Worm (Caenorhabditis elegans) whole organism, late embryonic: Measurements from ENCODE around the gene cutl-26.
A peak's percentile ranks its signal among the peaks of the same experiment; 100 is the strongest.

Source experiments
- K09A11.1 ChIP-seq: sonication (generic microtip); optimal IDR thresholded peaks from 2 replicates; lab custom pipeline; 2017; ENCODE audit warnings: antibody characterized with exemption, mild to moderate bottlenecking, missing genetic modification characterization, missing compliant biosample characterization; ENCODE audit not compliant: insufficient read depth
- T23F11.4 ChIP-seq: fragments of 200-800 bp; sonication (Bioruptor generic); optimal IDR thresholded peaks from 2 replicates; lab custom pipeline; 2018; ENCODE audit warnings: mild to moderate bottlenecking, missing genetic modification characterization, missing compliant biosample characterization
- Y22D7AL.16 ChIP-seq: sonication (generic microtip); optimal IDR thresholded peaks from 2 replicates; lab custom pipeline; 2016; ENCODE audit warnings: missing genetic modification characterization, missing compliant biosample characterization
- ama-1 ChIP-seq: fragments of 150-350 bp; optimal IDR thresholded peaks from 2 replicates; lab custom pipeline; 2014
- ceh-18 ChIP-seq: sonication (generic microtip); optimal IDR thresholded peaks from 2 replicates; lab custom pipeline; 2016; ENCODE audit warnings: missing genetic modification characterization, missing compliant biosample characterization
- ceh-2 ChIP-seq: sonication (generic microtip); optimal IDR thresholded peaks from 2 replicates; lab custom pipeline; 2016; ENCODE audit warnings: missing genotype, missing genetic modification characterization, missing compliant biosample characterization
- ceh-22 ChIP-seq: sonication (generic microtip); optimal IDR thresholded peaks from 2 replicates; lab custom pipeline; 2017; ENCODE audit warnings: missing biosample characterization, missing genetic modification characterization
- ceh-31 ChIP-seq: sonication (generic microtip); optimal IDR thresholded peaks from 2 replicates; lab custom pipeline; 2016; ENCODE audit warnings: missing genetic modification characterization, missing compliant biosample characterization
- dmd-4 ChIP-seq: sonication (generic microtip); optimal IDR thresholded peaks from 2 replicates; lab custom pipeline; 2016; ENCODE audit warnings: borderline replicate concordance, missing genetic modification characterization, missing compliant biosample characterization
- elt-2 ChIP-seq: sonication (generic microtip); optimal IDR thresholded peaks from 2 replicates; lab custom pipeline; 2016; ENCODE audit warnings: missing genetic modification reagents, missing genetic modification characterization, missing compliant biosample characterization
- eyg-1 ChIP-seq: sonication (generic microtip); optimal IDR thresholded peaks from 2 replicates; lab custom pipeline; 2016; ENCODE audit warnings: missing genotype, missing genetic modification characterization, missing compliant biosample characterization
- gmeb-2 ChIP-seq: sonication (generic microtip); optimal IDR thresholded peaks from 2 replicates; lab custom pipeline; 2016; ENCODE audit warnings: missing genetic modification characterization, inconsistent platforms, missing compliant biosample characterization
- hlh-13 ChIP-seq: fragments of 200-800 bp; sonication (Bioruptor generic); optimal IDR thresholded peaks from 2 replicates; lab custom pipeline; 2018; ENCODE audit warnings: mild to moderate bottlenecking, missing genetic modification characterization, missing compliant biosample characterization
- hlh-15 ChIP-seq: sonication (generic microtip); optimal IDR thresholded peaks from 2 replicates; lab custom pipeline; 2016; ENCODE audit warnings: missing genetic modification characterization, missing compliant biosample characterization
- hlh-8 ChIP-seq: sonication (generic microtip); optimal IDR thresholded peaks from 2 replicates; lab custom pipeline; 2016; ENCODE audit warnings: missing genotype, missing genetic modification characterization, missing compliant biosample characterization
- lim-6 ChIP-seq: sonication (generic microtip); optimal IDR thresholded peaks from 2 replicates; lab custom pipeline; 2016; ENCODE audit warnings: missing genetic modification characterization, missing compliant biosample characterization
- lin-11 ChIP-seq: fragments of 200-800 bp; sonication (Bioruptor generic); optimal IDR thresholded peaks from 2 replicates; lab custom pipeline; 2018; ENCODE audit warnings: mild to moderate bottlenecking, missing genetic modification characterization, missing compliant biosample characterization
- mec-3 ChIP-seq: sonication (generic microtip); optimal IDR thresholded peaks from 2 replicates; lab custom pipeline; 2016; ENCODE audit warnings: borderline replicate concordance, missing genetic modification characterization, missing compliant biosample characterization
- nfya-1 ChIP-seq: sonication (generic microtip); optimal IDR thresholded peaks from 2 replicates; lab custom pipeline; 2017; ENCODE audit warnings: missing genetic modification characterization, mild to moderate bottlenecking, missing compliant biosample characterization, antibody characterized with exemption, moderate library complexity
- nhr-232 ChIP-seq: sonication (generic microtip); optimal IDR thresholded peaks from 2 replicates; lab custom pipeline; 2016; ENCODE audit warnings: missing genetic modification characterization, missing compliant biosample characterization
- odd-2 ChIP-seq: sonication (generic microtip); optimal IDR thresholded peaks from 2 replicates; lab custom pipeline; 2017; ENCODE audit warnings: antibody characterized with exemption, mild to moderate bottlenecking, missing genetic modification characterization, missing compliant biosample characterization
- pag-3 ChIP-seq: sonication (generic microtip); optimal IDR thresholded peaks from 2 replicates; lab custom pipeline; 2016; ENCODE audit warnings: missing compliant biosample characterization, missing genetic modification characterization, borderline replicate concordance
- pha-4 ChIP-seq: fragments of 150-350 bp; optimal IDR thresholded peaks from 2 replicates; lab custom pipeline; 2018; ENCODE audit warnings: missing biosample characterization, missing genetic modification reagents, missing genetic modification characterization
- ref-2 ChIP-seq: sonication (generic microtip); optimal IDR thresholded peaks from 2 replicates; lab custom pipeline; 2016; ENCODE audit warnings: missing genetic modification characterization, missing compliant biosample characterization
- sox-2 ChIP-seq: fragments of 200-800 bp; sonication (Bioruptor generic); IDR thresholded peaks from 2 replicates; pipeline ENCODE4 v1.3.6; 2022; ENCODE audit warnings: missing genetic modification reagents, missing genetic modification characterization, missing compliant biosample characterization
- tbx-2 ChIP-seq: sonication (generic microtip); optimal IDR thresholded peaks from 2 replicates; lab custom pipeline; 2016; ENCODE audit warnings: missing genetic modification characterization, missing compliant biosample characterization
- ttx-3 ChIP-seq: sonication (generic microtip); optimal IDR thresholded peaks from 2 replicates; lab custom pipeline; 2016; ENCODE audit warnings: missing genetic modification reagents, missing genetic modification characterization, missing compliant biosample characterization
- unc-3 ChIP-seq, 2 experiments: fragments of 200-800 bp in 1 of 2; sonication (Bioruptor generic) in 1 of 2; sonication (generic microtip) in 1 of 2; conservative IDR thresholded peaks in 1 of 2; optimal IDR thresholded peaks in 1 of 2; 2 replicates each; pipeline versions ENCODE4 v1.3.6 to Lab custom; 2016 to 2022; ENCODE audit warnings: missing compliant biosample characterization in 2 of 2, missing genetic modification characterization in 2 of 2, missing genetic modification reagents in 1 of 2
- unc-42 ChIP-seq: sonication (generic microtip); optimal IDR thresholded peaks from 2 replicates; lab custom pipeline; 2016; ENCODE audit warnings: missing genotype, missing genetic modification characterization, missing compliant biosample characterization
- unc-55 ChIP-seq: sonication (generic microtip); optimal IDR thresholded peaks from 2 replicates; lab custom pipeline; 2017; ENCODE audit warnings: missing biosample characterization, missing genetic modification reagents, missing genetic modification characterization
- unc-86 ChIP-seq: sonication (generic microtip); optimal IDR thresholded peaks from 2 replicates; lab custom pipeline; 2016; ENCODE audit warnings: missing genetic modification characterization, missing compliant biosample characterization

Gene cutl-26

ce11 chrIV:741831-742230 is 34.3 kb upstream of the cutl-26 start:
- TF ChIP-seq unc-55 (GFP tag; lab: Kevin White, UChicago): peak; percentile 67
- peak; percentile 40 for TF ChIP-seq ref-2 (tag; lab: Kevin White, UChicago)
- no peak for TF ChIP-seq hlh-15 (tag; lab: Kevin White, UChicago)

- TF ChIP-seq ceh-22 (no peak), unc-55 (GFP tag; lab: Kevin White, UChicago) (peak; percentile 94), hlh-15 (tag; lab: Kevin White, UChicago) (no peak), lim-6 (tag; lab: Kevin White, UChicago) (no peak), nfya-1 (tag; lab: Kevin White, UChicago) (no peak)
Measured at ce11 chrIV:740674-741073, 33.1 kb upstream of the cutl-26 start.

- TF ChIP-seq unc-55 (GFP tag; lab: Kevin White, UChicago) (peak; percentile 47), ceh-18 (tag; lab: Kevin White, UChicago) (no peak)
Measured at ce11 chrIV:736447-736846, 28.9 kb upstream of the cutl-26 start, which contains the start of gene kvs-5. Gene kvs-5 (plus strand): TSS chrIV:736747.

- no peak for TF ChIP-seq ttx-3 (tag; lab: Kevin White, UChicago)
- no peak for TF ChIP-seq nhr-232 (tag; lab: Kevin White, UChicago)
- TF ChIP-seq K09A11.1: no peak
- TF ChIP-seq pha-4 (tag; lab: Kevin White, UChicago): no peak
- TF ChIP-seq hlh-13 (GFP tag; lab: Kevin White, UChicago): no peak
- no peak for TF ChIP-seq tbx-2 (tag; lab: Kevin White, UChicago)
- TF ChIP-seq gmeb-2 (tag; lab: Kevin White, UChicago): no peak
- no peak for TF ChIP-seq nfya-1 (tag; lab: Kevin White, UChicago)
- no peak for TF ChIP-seq unc-86 (tag; lab: Kevin White, UChicago)
- no peak for TF ChIP-seq Y22D7AL.16 (tag; lab: Kevin White, UChicago)
- TF ChIP-seq T23F11.4 (GFP tag; lab: Kevin White, UChicago): no peak
- no peak for TF ChIP-seq ama-1 (lab: Kevin White, UChicago)
- no peak for TF ChIP-seq mec-3 (tag; lab: Kevin White, UChicago)
- no peak for TF ChIP-seq unc-42 (tag; lab: Kevin White, UChicago)
- TF ChIP-seq sox-2 (GFP tag; lab: Robert Waterston, UW): no peak
- TF ChIP-seq elt-2 (tag; lab: Kevin White, UChicago): no peak
- TF ChIP-seq ceh-31 (tag; lab: Kevin White, UChicago): no peak
- TF ChIP-seq dmd-4 (tag; lab: Kevin White, UChicago): no peak
- no peak for TF ChIP-seq lin-11 (tag; lab: Kevin White, UChicago)
- no peak for TF ChIP-seq hlh-15 (tag; lab: Kevin White, UChicago)
- TF ChIP-seq, all 69 proteins: peak for 0
Measured at ce11 chrIV:730937-731336, 23.4 kb upstream of the cutl-26 start, which contains the start of gene srt-24. Gene srt-24 (minus strand): TSS chrIV:731037.

- TF ChIP-seq unc-3 (GFP tag; conservative IDR thresholded peaks at IDR 0.05; lab: Robert Waterston, UW) (no peak), unc-3 (tag; optimal IDR thresholded peaks at IDR 0.05; lab: Kevin White, UChicago) (no peak), odd-2 (tag; lab: Kevin White, UChicago) (no peak), ceh-2 (tag; lab: Kevin White, UChicago) (no peak), pag-3 (tag; lab: Kevin White, UChicago) (no peak), hlh-8 (no peak), ceh-31 (tag; lab: Kevin White, UChicago) (no peak), hlh-13 (GFP tag; lab: Kevin White, UChicago) (no peak), eyg-1 (no peak), ttx-3 (tag; lab: Kevin White, UChicago) (no peak)
Measured at ce11 chrIV:728095-728494, 20.6 kb upstream of the cutl-26 start, which contains the start of gene Y55F3C.9. Gene Y55F3C.9 (minus strand): TSS chrIV:728195.
